Worm (Caenorhabditis elegans) whole organism, L2 larva: Measurements from ENCODE around the gene seb-3.

Experiments
- C34F6.9 ChIP-seq: fragments of 150-350 bp; optimal IDR thresholded peaks from 2 replicates; lab custom pipeline; 2014; ENCODE audit warnings: missing biosample characterization, missing genetic modification characterization
- F13H6.1 ChIP-seq: sonication (generic microtip); optimal IDR thresholded peaks from 2 replicates; lab custom pipeline; 2016; ENCODE audit warnings: missing genetic modification characterization, missing compliant biosample characterization
- R02D3.7 ChIP-seq: fragments of 150-350 bp; optimal IDR thresholded peaks from 2 replicates; lab custom pipeline; 2014; ENCODE audit warnings: missing biosample characterization, missing genetic modification characterization
- Y55F3AM.14 ChIP-seq: fragments of 200-800 bp; sonication (Bioruptor generic); optimal IDR thresholded peaks from 2 replicates; lab custom pipeline; 2018; ENCODE audit warnings: mild to moderate bottlenecking, missing genetic modification characterization, missing compliant biosample characterization
- ZK546.5 ChIP-seq: sonication (generic microtip); optimal IDR thresholded peaks from 2 replicates; lab custom pipeline; 2017; ENCODE audit warnings: missing biosample characterization, missing genetic modification characterization
- alr-1 ChIP-seq: fragments of 150-350 bp; optimal IDR thresholded peaks from 2 replicates; lab custom pipeline; 2014; ENCODE audit warnings: missing biosample characterization, missing genetic modification characterization
- blmp-1 ChIP-seq: sonication (generic microtip); optimal IDR thresholded peaks from 2 replicates; lab custom pipeline; 2017; ENCODE audit warnings: missing genetic modification characterization, mild to moderate bottlenecking, missing compliant biosample characterization, antibody characterized with exemption, moderate library complexity; ENCODE audit not compliant: insufficient read depth
- ceh-16 ChIP-seq: fragments of 150-350 bp; optimal IDR thresholded peaks from 2 replicates; lab custom pipeline; 2014; ENCODE audit warnings: missing biosample characterization, missing genetic modification characterization
- ceh-82 ChIP-seq: fragments of 150-350 bp; optimal IDR thresholded peaks from 2 replicates; lab custom pipeline; 2014; ENCODE audit warnings: missing biosample characterization, missing genetic modification characterization
- crh-2 ChIP-seq: sonication (generic microtip); optimal IDR thresholded peaks from 2 replicates; lab custom pipeline; 2017; ENCODE audit warnings: missing biosample characterization, missing genetic modification characterization
- dmd-4 ChIP-seq: sonication (generic microtip); optimal IDR thresholded peaks from 2 replicates; lab custom pipeline; 2017; ENCODE audit warnings: missing biosample characterization, missing genetic modification characterization
- egl-27 ChIP-seq: sonication (generic microtip); optimal IDR thresholded peaks from 3 replicates; lab custom pipeline; 2017; ENCODE audit warnings: missing biosample characterization, missing genetic modification reagents, missing genetic modification characterization
- elt-1 ChIP-seq: fragments of 150-350 bp; optimal IDR thresholded peaks from 2 replicates; lab custom pipeline; 2014; ENCODE audit warnings: missing biosample characterization, missing genetic modification characterization
- elt-3 ChIP-seq: sonication (generic microtip); optimal IDR thresholded peaks from 2 replicates; lab custom pipeline; 2017; ENCODE audit warnings: missing biosample characterization, missing genetic modification characterization
- fos-1 ChIP-seq: fragments of 150-350 bp; optimal IDR thresholded peaks from 2 replicates; lab custom pipeline; 2014; ENCODE audit warnings: missing biosample characterization, missing genetic modification characterization
- gmeb-1 ChIP-seq: fragments of 150-350 bp; optimal IDR thresholded peaks from 2 replicates; lab custom pipeline; 2014; ENCODE audit warnings: missing biosample characterization, missing genetic modification characterization
- lin-11 ChIP-seq: fragments of 150-350 bp; sonication (generic microtip); optimal IDR thresholded peaks from 2 replicates; lab custom pipeline; 2014; ENCODE audit warnings: missing biosample characterization, missing genetic modification characterization, inconsistent platforms, mixed read lengths
- lin-39 ChIP-seq: fragments of 150-350 bp; optimal IDR thresholded peaks from 2 replicates; lab custom pipeline; 2014; ENCODE audit warnings: missing biosample characterization, missing genetic modification reagents, missing genetic modification characterization
- lsy-2 ChIP-seq, 2 experiments: fragments of 150-350 bp in 1 of 2; sonication (generic microtip) in 1 of 2; optimal IDR thresholded peaks; 2 replicates each; lab custom pipeline; 2014 to 2017; ENCODE audit warnings: missing biosample characterization in 2 of 2, missing genetic modification characterization in 2 of 2
- nhr-11 ChIP-seq: fragments of 150-350 bp; optimal IDR thresholded peaks from 2 replicates; lab custom pipeline; 2014; ENCODE audit warnings: missing biosample characterization, missing genetic modification characterization
- nhr-12 ChIP-seq: fragments of 150-350 bp; optimal IDR thresholded peaks from 2 replicates; lab custom pipeline; 2014; ENCODE audit warnings: missing biosample characterization, missing genetic modification characterization
- nhr-21 ChIP-seq: fragments of 150-350 bp; optimal IDR thresholded peaks from 2 replicates; lab custom pipeline; 2014; ENCODE audit warnings: missing biosample characterization, missing genetic modification characterization
- nhr-23 ChIP-seq: fragments of 150-350 bp; optimal IDR thresholded peaks from 2 replicates; lab custom pipeline; 2014; ENCODE audit warnings: missing biosample characterization, missing genetic modification reagents, missing genetic modification characterization
- nhr-237 ChIP-seq: fragments of 150-350 bp; optimal IDR thresholded peaks from 2 replicates; lab custom pipeline; 2014; ENCODE audit warnings: missing biosample characterization, missing genetic modification characterization
- nhr-25 ChIP-seq: fragments of 150-350 bp; sonication (generic microtip); optimal IDR thresholded peaks from 3 replicates; lab custom pipeline; 2014; ENCODE audit warnings: missing biosample characterization, missing genetic modification characterization
- nhr-6 ChIP-seq: fragments of 150-350 bp; optimal IDR thresholded peaks from 2 replicates; lab custom pipeline; 2014; ENCODE audit warnings: missing biosample characterization, missing genetic modification characterization
- nhr-77 ChIP-seq: fragments of 150-350 bp; optimal IDR thresholded peaks from 2 replicates; lab custom pipeline; 2014; ENCODE audit warnings: missing biosample characterization, missing genetic modification characterization
- sem-4 ChIP-seq: fragments of 150-350 bp; optimal IDR thresholded peaks from 2 replicates; lab custom pipeline; 2014; ENCODE audit warnings: missing biosample characterization, missing genetic modification reagents, missing genetic modification characterization
- skn-1 ChIP-seq: sonication (generic microtip); optimal IDR thresholded peaks from 2 replicates; lab custom pipeline; 2017; ENCODE audit warnings: missing biosample characterization, missing genetic modification characterization
- sma-3 ChIP-seq: sonication (generic microtip); optimal IDR thresholded peaks from 2 replicates; lab custom pipeline; 2016; ENCODE audit warnings: missing genetic modification reagents, missing genetic modification characterization, missing compliant biosample characterization
- sma-9 ChIP-seq, 2 experiments: fragments of 150-350 bp in 1 of 2; sonication (generic microtip) in 1 of 2; optimal IDR thresholded peaks; 2 replicates each; lab custom pipeline; 2014 to 2016; ENCODE audit warnings: missing genetic modification characterization in 2 of 2, mild to moderate bottlenecking in 1 of 2, missing biosample characterization in 1 of 2, missing compliant biosample characterization in 1 of 2, missing genetic modification reagents in 1 of 2, moderate library complexity in 1 of 2
- snpc-4 ChIP-seq: fragments of 150-350 bp; optimal IDR thresholded peaks from 2 replicates; lab custom pipeline; 2014; ENCODE audit warnings: missing biosample characterization, missing genetic modification characterization
- unc-39 ChIP-seq: fragments of 150-350 bp; optimal IDR thresholded peaks from 2 replicates; lab custom pipeline; 2014; ENCODE audit warnings: missing biosample characterization, missing genetic modification characterization
- unc-55 ChIP-seq: fragments of 150-350 bp; sonication (generic microtip); optimal IDR thresholded peaks from 3 replicates; lab custom pipeline; 2014; ENCODE audit warnings: missing biosample characterization, missing genetic modification reagents, missing genetic modification characterization
- unc-62 ChIP-seq: fragments of 150-350 bp; optimal IDR thresholded peaks from 2 replicates; lab custom pipeline; 2014; ENCODE audit warnings: missing biosample characterization, missing genetic modification reagents, missing genetic modification characterization
- ztf-1 ChIP-seq: fragments of 200-800 bp; sonication (Bioruptor generic); conservative IDR thresholded peaks from 2 replicates; pipeline ENCODE4 v1.3.6; 2022; ENCODE audit warnings: missing genetic modification characterization, missing compliant biosample characterization
- ztf-4 ChIP-seq: fragments of 150-350 bp; optimal IDR thresholded peaks from 2 replicates; lab custom pipeline; 2014; ENCODE audit warnings: missing biosample characterization, missing genetic modification characterization

The seb-3 gene

DNA sequence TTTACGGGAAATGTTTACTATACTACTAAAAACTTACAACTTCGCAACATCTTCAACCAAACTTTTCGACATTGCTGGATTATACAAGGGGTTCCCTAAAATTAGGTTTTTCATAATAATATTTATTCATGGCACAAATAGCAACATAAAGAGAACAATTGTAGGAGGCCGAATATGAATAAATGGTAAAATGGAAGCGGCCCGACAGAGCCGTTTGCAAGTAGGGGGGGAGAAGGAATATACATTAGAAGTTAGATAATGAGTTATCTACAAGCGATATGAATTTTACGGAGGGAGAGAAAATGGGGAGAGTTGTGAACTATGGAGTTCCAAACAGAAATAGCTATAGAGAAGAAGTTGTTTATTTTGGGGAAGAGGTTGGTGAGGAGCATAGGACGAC lies 34.2 kb downstream of the seb-3 start, which contains the start of gene fbxa-96:
Gene fbxa-96, minus strand, starts transcription at position 101 of the 400 bp plus-strand sequence.
- no peak for TF ChIP-seq C34F6.9 (tag; lab: Kevin White, UChicago)

DNA sequence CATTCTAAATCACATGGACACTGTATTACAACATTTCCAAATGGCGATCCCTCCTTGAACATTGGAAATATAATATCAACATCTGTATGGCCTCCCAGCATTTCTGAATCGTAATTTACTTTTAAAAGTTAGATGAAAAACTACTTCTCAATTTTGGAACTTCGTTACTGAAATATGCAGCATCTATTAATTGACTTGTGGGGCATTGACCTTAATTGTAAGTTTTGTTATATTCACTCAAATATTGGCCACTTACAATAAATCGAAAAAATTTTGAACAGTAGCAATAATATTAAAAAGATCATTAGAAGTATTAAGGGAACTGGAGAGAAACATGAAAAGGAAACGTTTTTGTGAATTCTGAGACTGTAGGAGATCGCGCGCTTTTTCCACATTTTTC lies 43.1 kb downstream of the seb-3 start, which contains the start of gene mam-6:
Gene mam-6, minus strand, starts transcription at position 101 of the 400 bp plus-strand sequence.
- TF ChIP-seq C34F6.9 (tag; lab: Kevin White, UChicago) (no peak), ztf-4 (no peak), egl-27 (tag; lab: Kevin White, UChicago) (no peak), ceh-82 (tag; lab: Kevin White, UChicago) (no peak), sma-3 (GFP tag; lab: Kevin White, UChicago) (no peak), fos-1 (no peak), unc-39 (tag; lab: Kevin White, UChicago) (no peak), nhr-11 (tag; lab: Kevin White, UChicago) (no peak), unc-55 (GFP tag; lab: Kevin White, UChicago) (no peak), lsy-2 (tag; optimal IDR thresholded peaks at IDR 0.05; lab: Kevin White, UChicago) (no peak), elt-1 (tag; lab: Kevin White, UChicago) (no peak), ceh-16 (tag; lab: Kevin White, UChicago) (no peak), snpc-4 (tag; lab: Kevin White, UChicago) (no peak), gmeb-1 (tag; lab: Kevin White, UChicago) (no peak), alr-1 (tag; lab: Kevin White, UChicago) (no peak), F13H6.1 (tag; lab: Kevin White, UChicago) (no peak), nhr-77 (tag; lab: Kevin White, UChicago) (no peak), dmd-4 (tag; lab: Kevin White, UChicago) (no peak)

- no peak for TF ChIP-seq nhr-25 (tag; lab: Kevin White, UChicago)
- no peak for TF ChIP-seq ztf-4
- TF ChIP-seq gmeb-1 (tag; lab: Kevin White, UChicago), result no peak
- TF ChIP-seq ztf-1 (GFP tag; lab: Robert Waterston, UW), result no peak
- TF ChIP-seq skn-1, result no peak
These were observed 44.0 kb downstream of the seb-3 start for ce11 chrX:15070137-15070536.

ce11 chrX:15072877-15073276 lies 46.8 kb downstream of the seb-3 start:
- TF ChIP-seq nhr-25 (tag; lab: Kevin White, UChicago) (peak; percentile 68), skn-1 (no peak), lsy-2 (tag; optimal IDR thresholded peaks at IDR 0.05; lab: Kevin White, UChicago) (no peak), sma-9 (GFP tag; optimal IDR thresholded peaks at IDR 0.05; lab: Kevin White, UChicago) (peak; percentile 65), sma-9 (tag; optimal IDR thresholded peaks at IDR 0.05; lab: Kevin White, UChicago) (no peak), crh-2 (tag; lab: Kevin White, UChicago) (no peak), sma-3 (GFP tag; lab: Kevin White, UChicago) (peak; percentile 68), blmp-1 (tag; lab: Kevin White, UChicago) (peak; percentile 92), nhr-21 (peak; percentile 60), unc-39 (tag; lab: Kevin White, UChicago) (no peak)

- TF ChIP-seq alr-1 (tag; lab: Kevin White, UChicago) (no peak), ceh-82 (tag; lab: Kevin White, UChicago) (no peak), nhr-12 (no peak), ZK546.5 (tag; lab: Kevin White, UChicago) (no peak), nhr-237 (tag; lab: Kevin White, UChicago) (no peak), snpc-4 (tag; lab: Kevin White, UChicago) (peak; percentile 62), nhr-23 (tag; lab: Kevin White, UChicago) (no peak), elt-3 (tag; lab: Kevin White, UChicago) (no peak)
These were observed 47.4 kb downstream of the seb-3 start for ce11 chrX:15073479-15073878.

ce11 chrX:15075170-15075569 lies 49.1 kb downstream of the seb-3 start:
- TF ChIP-seq nhr-23 (tag; lab: Kevin White, UChicago) (no peak), lin-11 (no peak), crh-2 (tag; lab: Kevin White, UChicago) (no peak), F13H6.1 (tag; lab: Kevin White, UChicago) (no peak), nhr-11 (tag; lab: Kevin White, UChicago) (no peak), Y55F3AM.14 (GFP tag; lab: Kevin White, UChicago) (no peak), sem-4 (tag; lab: Kevin White, UChicago) (no peak), ceh-82 (tag; lab: Kevin White, UChicago) (no peak), elt-3 (tag; lab: Kevin White, UChicago) (no peak), snpc-4 (tag; lab: Kevin White, UChicago) (no peak), lin-39 (tag; lab: Kevin White, UChicago) (no peak), R02D3.7 (tag; lab: Kevin White, UChicago) (no peak), unc-62 (GFP tag; lab: Kevin White, UChicago) (no peak), nhr-6 (no peak)
